Worm (Caenorhabditis elegans): ENCODE data around the gene F19G12.9.

F19G12.9 gene

ce11 chrX:1419163-1419696 is at the start of gene F19G12.9:
TSS of gene F19G12.9 (plus strand) at chrX:1419213.
- no peak for TF ChIP-seq alr-1 (tag; optimal IDR thresholded peaks at IDR 0.05)
- TF ChIP-seq C34F6.9 (tag; optimal IDR thresholded peaks at IDR 0.05), result no peak
- peak; percentile 89 for TF ChIP-seq skn-1 (tag; optimal IDR thresholded peaks at IDR 0.05)

ce11 chrX:1370736-1371281 is 48.2 kb upstream of the F19G12.9 start, which contains the start of gene F56C3.7:
TSS of gene F56C3.7 (minus strand) at chrX:1370786.
- TF ChIP-seq lin-39 (tag; optimal IDR thresholded peaks at IDR 0.05) (no peak), gmeb-1 (tag; optimal IDR thresholded peaks at IDR 0.05) (peak; percentile 4)

- TF ChIP-seq sma-9 (GFP tag; optimal IDR thresholded peaks at IDR 0.05), result peak; percentile 49
- no peak for TF ChIP-seq sma-9 (tag; optimal IDR thresholded peaks at IDR 0.05)
- TF ChIP-seq lin-11 (tag; optimal IDR thresholded peaks at IDR 0.05), result no peak
- TF ChIP-seq fos-1 (tag; optimal IDR thresholded peaks at IDR 0.05), result peak; percentile 72
Measured at ce11 chrX:1371688-1372087, 47.3 kb upstream of the F19G12.9 start, which contains the start of gene fbxa-190. TSS of gene fbxa-190 (plus strand) at chrX:1372012.

- TF ChIP-seq lin-39 (tag; optimal IDR thresholded peaks at IDR 0.05) (no peak), snpc-4 (tag; optimal IDR thresholded peaks at IDR 0.05) (peak; percentile 11)
Measured at ce11 chrX:1372464-1372863, 46.5 kb upstream of the F19G12.9 start.

ce11 chrX:1379391-1379790 is 39.6 kb upstream of the F19G12.9 start:
- TF ChIP-seq sma-9 (GFP tag; optimal IDR thresholded peaks at IDR 0.05), result peak; percentile 56
- TF ChIP-seq sma-9 (tag; optimal IDR thresholded peaks at IDR 0.05), result no peak
- peak; percentile 46 for TF ChIP-seq sma-3 (GFP tag; optimal IDR thresholded peaks at IDR 0.05)
- peak in 1 of 2 experiments; percentile 33 for TF ChIP-seq mdl-1 (tag; optimal IDR thresholded peaks at IDR 0.05)
- peak; percentile 45 for TF ChIP-seq Y55F3AM.14 (GFP tag; optimal IDR thresholded peaks at IDR 0.05)
- peak; percentile 61 for TF ChIP-seq crh-2 (tag; optimal IDR thresholded peaks at IDR 0.05)
- no peak for TF ChIP-seq unc-62 (GFP tag; optimal IDR thresholded peaks at IDR 0.05)
- TF ChIP-seq unc-55 (GFP tag; optimal IDR thresholded peaks at IDR 0.05), result peak; percentile 32
- TF ChIP-seq C34F6.9 (tag; optimal IDR thresholded peaks at IDR 0.05), result no peak
- peak; percentile 10 for TF ChIP-seq sem-4 (tag; optimal IDR thresholded peaks at IDR 0.05)
- TF ChIP-seq ceh-82 (tag; optimal IDR thresholded peaks at IDR 0.05), result no peak
- peak; percentile 69 for TF ChIP-seq nhr-129 (tag; optimal IDR thresholded peaks at IDR 0.05)
- peak; percentile 36 to 44 for TF ChIP-seq lsy-2 (tag; optimal IDR thresholded peaks at IDR 0.05)
- peak; percentile 67 for TF ChIP-seq nhr-21 (tag; optimal IDR thresholded peaks at IDR 0.05)
- peak; percentile 1 for TF ChIP-seq nhr-77 (tag; optimal IDR thresholded peaks at IDR 0.05)
- peak; percentile 53 for TF ChIP-seq fos-1 (tag; optimal IDR thresholded peaks at IDR 0.05)
- peak; percentile 70 for TF ChIP-seq lin-13 (GFP tag; optimal IDR thresholded peaks at IDR 0.05)
- TF ChIP-seq snpc-4 (tag; optimal IDR thresholded peaks at IDR 0.05), result peak; percentile 43
- TF ChIP-seq F13H6.1 (tag; optimal IDR thresholded peaks at IDR 0.05), result peak; percentile 64
- no peak for TF ChIP-seq egl-27 (tag; optimal IDR thresholded peaks at IDR 0.05)
- TF ChIP-seq nhr-25 (tag; optimal IDR thresholded peaks at IDR 0.05), result no peak
- TF ChIP-seq lin-11 (tag; optimal IDR thresholded peaks at IDR 0.05), result peak; percentile 65
- TF ChIP-seq zag-1 (tag; optimal IDR thresholded peaks at IDR 0.05), result peak; percentile 21
- TF ChIP-seq gmeb-1 (tag; optimal IDR thresholded peaks at IDR 0.05), result peak; percentile 24

ce11 chrX:1381565-1381964 is 37.4 kb upstream of the F19G12.9 start, which contains the start of gene F56C3.10:
TSS of gene F56C3.10 (minus strand) at chrX:1381665.
- TF ChIP-seq mbf-1 (tag; optimal IDR thresholded peaks at IDR 0.05) (no peak), elt-3 (tag; optimal IDR thresholded peaks at IDR 0.05) (no peak), ceh-82 (tag; optimal IDR thresholded peaks at IDR 0.05) (no peak), C34F6.9 (tag; optimal IDR thresholded peaks at IDR 0.05) (no peak), egl-27 (tag; optimal IDR thresholded peaks at IDR 0.05) (no peak), unc-62 (GFP tag; optimal IDR thresholded peaks at IDR 0.05) (no peak)

ce11 chrX:1383546-1383945 is 35.5 kb upstream of the F19G12.9 start:
- no peak for TF ChIP-seq sma-9 (GFP tag; optimal IDR thresholded peaks at IDR 0.05)
- no peak for TF ChIP-seq sma-9 (tag; optimal IDR thresholded peaks at IDR 0.05)
- no peak for TF ChIP-seq R02D3.7 (tag; optimal IDR thresholded peaks at IDR 0.05)
- TF ChIP-seq zag-1 (tag; optimal IDR thresholded peaks at IDR 0.05), result no peak
- TF ChIP-seq nhr-11 (tag; optimal IDR thresholded peaks at IDR 0.05), result no peak
- TF ChIP-seq C34F6.9 (tag; optimal IDR thresholded peaks at IDR 0.05), result no peak
- no peak for TF ChIP-seq lsy-2 (tag; optimal IDR thresholded peaks at IDR 0.05)
- TF ChIP-seq lin-11 (tag; optimal IDR thresholded peaks at IDR 0.05), result no peak
- TF ChIP-seq dmd-4 (tag; optimal IDR thresholded peaks at IDR 0.05), result no peak
- no peak for TF ChIP-seq ztf-1 (GFP tag; conservative IDR thresholded peaks at IDR 0.05)
- no peak for TF ChIP-seq ZK546.5 (tag; optimal IDR thresholded peaks at IDR 0.05)
- TF ChIP-seq nhr-12 (tag; optimal IDR thresholded peaks at IDR 0.05), result no peak
- TF ChIP-seq mab-5 (tag; optimal IDR thresholded peaks at IDR 0.05), result no peak
- no peak for TF ChIP-seq lin-13 (GFP tag; optimal IDR thresholded peaks at IDR 0.05)
- TF ChIP-seq ceh-82 (tag; optimal IDR thresholded peaks at IDR 0.05), result no peak
- TF ChIP-seq fos-1 (tag; optimal IDR thresholded peaks at IDR 0.05), result no peak

Data from whole organism, L2 larva.